Fruit fly (Drosophila melanogaster) whole organism, embryonic: ENCODE results near the gene CG42716.
A peak's percentile ranks its signal among the peaks of the same experiment; 100 is the strongest.

Source experiments
- Antp ChIP-seq: fragments of 200-800 bp; sonication (Bioruptor generic); optimal IDR thresholded peaks from 3 replicates; lab custom pipeline; 2016; ENCODE audit warnings: missing biosample characterization, missing genetic modification characterization
- Atf3 ChIP-seq: fragments of 200-800 bp; sonication (Bioruptor generic); optimal IDR thresholded peaks from 3 replicates; lab custom pipeline; 2016; ENCODE audit warnings: missing biosample characterization, missing genetic modification characterization
- Bdp1 ChIP-seq: fragments of 200-800 bp; sonication (Bioruptor generic); optimal IDR thresholded peaks from 3 replicates; lab custom pipeline; 2016; ENCODE audit warnings: missing biosample characterization, missing genetic modification characterization
- CG10147 ChIP-seq: fragments of 200-800 bp; sonication (Bioruptor generic); optimal IDR thresholded peaks from 2 replicates; lab custom pipeline; 2019; ENCODE audit warnings: missing biosample characterization, mild to moderate bottlenecking, missing genetic modification characterization, moderate library complexity
- CG10565 ChIP-seq: fragments of 200-800 bp; sonication (Bioruptor generic); optimal IDR thresholded peaks from 3 replicates; lab custom pipeline; 2016; ENCODE audit warnings: missing biosample characterization, mild to moderate bottlenecking, missing genetic modification characterization
- CG10959 ChIP-seq: fragments of 200-800 bp; sonication (Bioruptor generic); IDR thresholded peaks from 2 replicates; pipeline ENCODE4 v1.3.6; 2022; ENCODE audit warnings: missing biosample characterization, missing genetic modification characterization
- CG10979 ChIP-seq: fragments of 200-800 bp; sonication (Bioruptor generic); optimal IDR thresholded peaks from 2 replicates; lab custom pipeline; 2018; ENCODE audit warnings: missing biosample characterization, mild to moderate bottlenecking, missing genetic modification characterization, moderate library complexity
- CG12219 ChIP-seq: fragments of 200-800 bp; sonication (Bioruptor generic); optimal IDR thresholded peaks from 3 replicates; lab custom pipeline; 2018; ENCODE audit warnings: missing biosample characterization, mild to moderate bottlenecking, missing genetic modification characterization
- CG13624 ChIP-seq: fragments of 200-800 bp; sonication (Bioruptor generic); optimal IDR thresholded peaks from 2 replicates; lab custom pipeline; 2016; ENCODE audit warnings: missing biosample characterization, missing genetic modification characterization
- CG15479 ChIP-seq: fragments of 200-800 bp; sonication (Bioruptor generic); optimal IDR thresholded peaks from 3 replicates; lab custom pipeline; 2019; ENCODE audit warnings: missing biosample characterization, mild to moderate bottlenecking, missing genetic modification characterization, moderate library complexity
- CG15514 ChIP-seq: fragments of 200-800 bp; sonication (Bioruptor generic); optimal IDR thresholded peaks from 3 replicates; lab custom pipeline; 2017; ENCODE audit warnings: missing biosample characterization, missing genetic modification characterization, mild to moderate bottlenecking, moderate library complexity, missing genetic modification reagents
- CG1603 ChIP-seq: fragments of 200-800 bp; sonication (Bioruptor generic); optimal IDR thresholded peaks from 2 replicates; lab custom pipeline; 2019; ENCODE audit warnings: missing biosample characterization, mild to moderate bottlenecking, missing genetic modification characterization, moderate library complexity
- CG1647 ChIP-seq: fragments of 200-800 bp; sonication (Bioruptor generic); optimal IDR thresholded peaks from 3 replicates; lab custom pipeline; 2016; ENCODE audit warnings: missing biosample characterization, missing genetic modification characterization
- CG17359 ChIP-seq: fragments of 200-800 bp; sonication (Bioruptor generic); optimal IDR thresholded peaks from 3 replicates; lab custom pipeline; 2018; ENCODE audit warnings: missing biosample characterization, mild to moderate bottlenecking, missing genetic modification characterization, moderate library complexity
- CG17912 ChIP-seq: fragments of 200-800 bp; sonication (Bioruptor generic); optimal IDR thresholded peaks from 2 replicates; lab custom pipeline; 2018; ENCODE audit warnings: missing biosample characterization, mild to moderate bottlenecking, missing genetic modification characterization
- CG32532 ChIP-seq: fragments of 200-800 bp; sonication (Bioruptor generic); IDR thresholded peaks from 2 replicates; pipeline ENCODE4 v1.3.6; 2022; ENCODE audit warnings: missing biosample characterization, missing genetic modification characterization
- CG32767 ChIP-seq: fragments of 200-800 bp; sonication (Bioruptor generic); IDR thresholded peaks from 2 replicates; pipeline ENCODE4 v1.3.6; 2022; ENCODE audit warnings: missing biosample characterization, missing genetic modification characterization
- CG4404 ChIP-seq: fragments of 200-800 bp; sonication (Bioruptor generic); IDR thresholded peaks from 2 replicates; pipeline ENCODE4 v1.3.6; 2022; ENCODE audit warnings: missing biosample characterization, missing genetic modification characterization
- CG4424 ChIP-seq: fragments of 200-800 bp; sonication (Bioruptor generic); optimal IDR thresholded peaks from 3 replicates; lab custom pipeline; 2016; ENCODE audit warnings: missing biosample characterization, missing genetic modification characterization
- CG4730 ChIP-seq: fragments of 200-800 bp; sonication (Bioruptor generic); IDR thresholded peaks from 2 replicates; pipeline ENCODE4 v1.3.6; 2022; ENCODE audit warnings: missing biosample characterization, missing genetic modification characterization
- CG6813 ChIP-seq: fragments of 200-800 bp; sonication (Bioruptor generic); optimal IDR thresholded peaks from 2 replicates; lab custom pipeline; 2017; ENCODE audit warnings: missing biosample characterization, missing genetic modification characterization, mild to moderate bottlenecking, moderate library complexity, missing genetic modification reagents
- CG7357 ChIP-seq: fragments of 200-800 bp; sonication (Bioruptor generic); IDR thresholded peaks from 3 replicates; pipeline ENCODE4 v1.3.6; 2022; ENCODE audit warnings: missing biosample characterization, missing genetic modification characterization
- CG7745 ChIP-seq: fragments of 200-800 bp; sonication (Bioruptor generic); optimal IDR thresholded peaks from 2 replicates; lab custom pipeline; 2018; ENCODE audit warnings: missing biosample characterization, mild to moderate bottlenecking, missing genetic modification characterization, moderate library complexity
- CG7928 ChIP-seq: fragments of 200-800 bp; sonication (Bioruptor generic); optimal IDR thresholded peaks from 2 replicates; lab custom pipeline; 2017; ENCODE audit warnings: missing biosample characterization, mild to moderate bottlenecking, missing genetic modification characterization
- CG9437 ChIP-seq: fragments of 200-800 bp; sonication (Bioruptor generic); optimal IDR thresholded peaks from 2 replicates; lab custom pipeline; 2018; ENCODE audit warnings: missing biosample characterization, mild to moderate bottlenecking, missing genetic modification characterization
- CkIIα-i1 ChIP-seq: fragments of 200-800 bp; sonication (Bioruptor generic); IDR thresholded peaks from 2 replicates; pipeline ENCODE4 v1.3.6; 2022; ENCODE audit warnings: missing biosample characterization, missing genetic modification characterization
- Deaf1 ChIP-seq: fragments of 200-800 bp; optimal IDR thresholded peaks from 3 replicates; lab custom pipeline; 2019; ENCODE audit warnings: missing biosample characterization, mild to moderate bottlenecking, missing genetic modification characterization, moderate library complexity
- ERR ChIP-seq: fragments of 200-800 bp; sonication (Bioruptor generic); optimal IDR thresholded peaks from 2 replicates; lab custom pipeline; 2016; ENCODE audit warnings: missing biosample characterization, missing genetic modification characterization
- Gug ChIP-seq: fragments of 200-800 bp; sonication (Bioruptor generic); IDR thresholded peaks from 4 replicates; pipeline ENCODE4 v1.3.6; 2022; ENCODE audit warnings: missing biosample characterization, missing genetic modification characterization
- H2.0 ChIP-seq: fragments of 200-800 bp; sonication (Bioruptor generic); IDR thresholded peaks from 2 replicates; pipeline ENCODE4 v1.3.6; 2022; ENCODE audit warnings: missing biosample characterization, missing genetic modification characterization
- Lpt ChIP-seq: fragments of >200 bp; optimal IDR thresholded peaks from 2 replicates; lab custom pipeline; 2018; ENCODE audit warnings: missing biosample characterization, missing genetic modification characterization
- Med ChIP-seq: fragments of 200-800 bp; sonication (Bioruptor generic); peaks from one replicate; lab custom pipeline; 2016; ENCODE audit warnings: missing biosample characterization, missing genetic modification characterization, mild to moderate bottlenecking, inconsistent platforms, moderate library complexity
- Mrtf ChIP-seq: fragments of 200-800 bp; sonication (Bioruptor generic); IDR thresholded peaks from 3 replicates; pipeline ENCODE4 v1.3.6; 2022; ENCODE audit warnings: missing biosample characterization, missing genetic modification characterization
- NfI ChIP-seq: fragments of 200-800 bp; sonication (Bioruptor generic); optimal IDR thresholded peaks from 3 replicates; lab custom pipeline; 2018; ENCODE audit warnings: missing biosample characterization, mild to moderate bottlenecking, missing genetic modification characterization, moderate library complexity
- Ravus ChIP-seq: fragments of 200-800 bp; sonication (Bioruptor generic); IDR thresholded peaks from 2 replicates; pipeline ENCODE4 v1.3.6; 2022; ENCODE audit warnings: missing biosample characterization, missing genetic modification characterization
- Sin3A ChIP-seq: fragments of >200 bp; optimal IDR thresholded peaks from 2 replicates; lab custom pipeline; 2018
- Ssrp ChIP-seq: fragments of 200-800 bp; sonication (Bioruptor generic); optimal IDR thresholded peaks from 2 replicates; lab custom pipeline; 2018; ENCODE audit warnings: missing biosample characterization, mild to moderate bottlenecking, missing genetic modification characterization, moderate library complexity
- bab2 ChIP-seq: fragments of 200-800 bp; sonication (Bioruptor generic); optimal IDR thresholded peaks from 2 replicates; lab custom pipeline; 2016; ENCODE audit warnings: missing biosample characterization, missing genetic modification characterization
- bigmax ChIP-seq: fragments of 200-800 bp; sonication (Bioruptor generic); optimal IDR thresholded peaks from 2 replicates; lab custom pipeline; 2018; ENCODE audit warnings: missing biosample characterization, mild to moderate bottlenecking, missing genetic modification characterization
- crol ChIP-seq: fragments of 200-800 bp; sonication (Bioruptor generic); IDR thresholded peaks from 2 replicates; pipeline ENCODE4 v1.3.6; 2022; ENCODE audit warnings: missing biosample characterization, missing genetic modification characterization
- gem ChIP-seq: fragments of 200-800 bp; sonication (Bioruptor generic); optimal IDR thresholded peaks from 2 replicates; lab custom pipeline; 2019; ENCODE audit warnings: missing biosample characterization, mild to moderate bottlenecking, missing genetic modification characterization, moderate library complexity
- jigr1 ChIP-seq: fragments of 200-800 bp; sonication (Bioruptor generic); IDR thresholded peaks from 3 replicates; pipeline ENCODE4 v1.3.6; 2022; ENCODE audit warnings: missing biosample characterization, missing genetic modification characterization
- onecut ChIP-seq: fragments of 200-800 bp; sonication (Bioruptor generic); IDR thresholded peaks from 2 replicates; pipeline ENCODE4 v1.3.6; 2022; ENCODE audit warnings: missing biosample characterization, missing genetic modification characterization
- otp ChIP-seq: fragments of 200-800 bp; sonication (Bioruptor generic); IDR thresholded peaks from 3 replicates; pipeline ENCODE4, ENCODE4 v1.3.6; 2022; ENCODE audit warnings: missing biosample characterization, missing genetic modification characterization
- ro ChIP-seq: fragments of 200-800 bp; sonication (Bioruptor generic); IDR thresholded peaks from 2 replicates; pipeline ENCODE4 v1.3.6; 2022; ENCODE audit warnings: missing biosample characterization, missing genetic modification characterization
- sens ChIP-seq: fragments of 200-800 bp; sonication (Bioruptor generic); peaks from one replicate; lab custom pipeline; 2016; ENCODE audit warnings: missing biosample characterization, missing genetic modification characterization
- sima ChIP-seq: fragments of 200-800 bp; sonication (Bioruptor generic); optimal IDR thresholded peaks from 2 replicates; lab custom pipeline; 2016; ENCODE audit warnings: missing biosample characterization, missing genetic modification characterization
- slou ChIP-seq: fragments of 200-800 bp; sonication (Bioruptor generic); optimal IDR thresholded peaks from 3 replicates; lab custom pipeline; 2016; ENCODE audit warnings: missing biosample characterization, missing genetic modification characterization
- tgo ChIP-seq: fragments of 200-800 bp; sonication (Bioruptor generic); IDR thresholded peaks from 3 replicates; pipeline ENCODE4 v1.3.6; 2022; ENCODE audit warnings: missing biosample characterization, missing genetic modification characterization
- trem ChIP-seq: fragments of 200-800 bp; optimal IDR thresholded peaks from 3 replicates; lab custom pipeline; 2019; ENCODE audit warnings: missing biosample characterization, mild to moderate bottlenecking, missing genetic modification characterization, moderate library complexity
- vfl ChIP-seq: fragments of 200-800 bp; sonication (Bioruptor generic); optimal IDR thresholded peaks from 2 replicates; lab custom pipeline; 2016; ENCODE audit warnings: missing biosample characterization, missing genetic modification characterization
- zf30C ChIP-seq: fragments of 200-800 bp; sonication (Bioruptor generic); optimal IDR thresholded peaks from 3 replicates; lab custom pipeline; 2018; ENCODE audit warnings: missing biosample characterization, mild to moderate bottlenecking, missing genetic modification characterization

Gene CG42716

dm6 chr3L:16056101-16056891 lies 22.7 kb downstream of the CG42716 start (continued):
- TF ChIP-seq CG13624 (GFP tag; lab: Kevin White, UChicago) (no peak), sens (GFP tag; lab: Kevin White, UChicago) (peak; percentile 86), CG10979 (tag; lab: Kevin White, UChicago) (peak; percentile 27), Antp (GFP tag; lab: Kevin White, UChicago) (no peak), Gug (GFP tag; lab: Robert Waterston, UW) (no peak), otp (no peak), CG17359 (tag; lab: Kevin White, UChicago) (peak; percentile 5), Ravus (GFP tag; lab: Robert Waterston, UW) (no peak), CG32532 (GFP tag; lab: Robert Waterston, UW) (no peak), CG15514 (GFP tag; lab: Kevin White, UChicago) (no peak), Ssrp (tag; lab: Kevin White, UChicago) (no peak), jigr1 (GFP tag; lab: Robert Waterston, UW) (no peak), NfI (GFP tag; lab: Kevin White, UChicago) (no peak), bab2 (GFP tag; lab: Kevin White, UChicago) (peak; percentile 2), sima (GFP tag; lab: Kevin White, UChicago) (no peak), CG1647 (no peak), CG4424 (GFP tag; lab: Kevin White, UChicago) (peak; percentile 11), tgo (GFP tag; lab: Robert Waterston, UW) (no peak), Mrtf (GFP tag; lab: Robert Waterston, UW) (no peak), CG10147 (GFP tag; lab: Kevin White, UChicago) (no peak), gem (tag; lab: Kevin White, UChicago) (peak; percentile 50), CG9437 (GFP tag; lab: Kevin White, UChicago) (no peak), ro (GFP tag; lab: Robert Waterston, UW) (no peak), CG4730 (GFP tag; lab: Robert Waterston, UW) (no peak), H2.0 (GFP tag; lab: Robert Waterston, UW) (no peak), CkIIα-i1 (GFP tag; lab: Robert Waterston, UW) (no peak), CG17912 (GFP tag; lab: Kevin White, UChicago) (no peak), CG7745 (peak; percentile 46), onecut (GFP tag; lab: Robert Waterston, UW) (no peak), Bdp1 (GFP tag; lab: Kevin White, UChicago) (no peak), Deaf1 (tag; lab: Kevin White, UChicago) (no peak), vfl (GFP tag; lab: Kevin White, UChicago) (no peak), slou (no peak), CG15479 (no peak), bigmax (no peak), ERR (GFP tag; lab: Kevin White, UChicago) (no peak), Lpt (GFP tag; lab: Kevin White, UChicago) (no peak), trem (tag; lab: Kevin White, UChicago) (peak; percentile 9), zf30C (GFP tag; lab: Kevin White, UChicago) (no peak), CG7357 (GFP tag; lab: Robert Waterston, UW) (no peak), CG4404 (GFP tag; lab: Robert Waterston, UW) (no peak), CG10959 (0 out of 2 replicates have a peak, but pooled peaks have one; percentile 11), Sin3A (lab: Kevin White, UChicago) (no peak), Med (GFP tag; lab: Kevin White, UChicago) (peak; percentile 56), CG6813 (peak; percentile 61), CG10565 (GFP tag; lab: Kevin White, UChicago) (no peak), CG12219 (no peak), CG32767 (GFP tag; lab: Robert Waterston, UW) (no peak), crol (GFP tag; lab: Robert Waterston, UW) (no peak), CG1603 (tag; lab: Kevin White, UChicago) (peak; percentile 40), CG7928 (no peak), Atf3 (GFP tag; lab: Kevin White, UChicago) (no peak)
